Fruit fly (Drosophila melanogaster): ENCODE results near the gene CG9154.

Gene CG9154

DNA sequence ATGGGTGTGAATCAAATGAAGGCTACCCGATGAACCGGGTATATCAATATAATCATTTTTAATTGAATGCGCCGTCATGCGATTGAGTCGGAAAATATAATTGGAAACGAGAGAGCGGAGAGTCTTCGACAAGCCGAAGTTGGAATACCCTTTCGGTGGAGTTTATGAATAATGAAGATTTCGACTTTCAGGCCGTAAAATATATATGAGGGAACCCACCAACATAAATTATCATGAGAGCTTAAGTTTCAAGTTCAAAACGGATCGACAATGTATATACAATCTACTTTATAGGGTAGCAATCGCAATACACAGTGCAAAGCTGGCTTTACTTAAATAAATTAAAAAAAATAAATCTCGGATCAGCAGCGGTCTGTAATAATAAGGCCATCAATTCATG lies 38.6 kb downstream of the CG9154 start (continued):
- no peak for TF ChIP-seq ham (GFP tag; IDR thresholded peaks at IDR 0.05)
- no peak for TF ChIP-seq kah (GFP tag; optimal IDR thresholded peaks at IDR 0.05)
- TF ChIP-seq Med (GFP tag) = peak; percentile 3
- TF ChIP-seq wdn (GFP tag; IDR thresholded peaks at IDR 0.05) = no peak
- TF ChIP-seq emc (GFP tag; optimal IDR thresholded peaks at IDR 0.05) = no peak
- no peak for TF ChIP-seq fd64A (GFP tag; optimal IDR thresholded peaks at IDR 0.05)

DNA sequence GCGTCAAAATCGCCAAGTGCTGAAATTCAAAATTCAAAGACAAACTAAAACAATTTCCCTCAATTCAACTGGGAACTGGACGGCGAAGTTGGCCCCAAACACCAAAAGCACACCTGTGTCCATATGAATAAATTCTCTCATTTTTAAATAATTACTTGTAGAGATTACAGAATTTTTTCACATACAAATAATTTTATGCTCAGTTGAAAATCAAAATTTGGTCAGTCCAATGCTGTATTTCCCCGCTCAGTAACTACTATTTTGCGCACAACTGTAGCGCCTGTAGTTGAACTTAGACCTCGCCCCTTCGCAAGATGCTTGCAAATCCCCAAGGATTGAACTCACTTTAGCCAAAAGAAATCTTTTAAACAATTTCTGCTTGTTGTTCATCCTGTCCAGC lies 41.8 kb downstream of the CG9154 start:
- TF ChIP-seq jigr1 (GFP tag; IDR thresholded peaks at IDR 0.05) = no peak
- TF ChIP-seq Blimp-1 (GFP tag; optimal IDR thresholded peaks at IDR 0.05) = no peak
- no peak for TF ChIP-seq ftz-f1 (GFP tag; optimal IDR thresholded peaks at IDR 0.05)
- no peak for TF ChIP-seq CG1233 (GFP tag; optimal IDR thresholded peaks at IDR 0.05)
- no peak for TF ChIP-seq CG7271 (tag; optimal IDR thresholded peaks at IDR 0.05)
- TF ChIP-seq Nf-YA (GFP tag; IDR thresholded peaks at IDR 0.05) = 0 out of 2 replicates have a peak, but pooled peaks have one; percentile 10
- TF ChIP-seq CG17359 (tag; optimal IDR thresholded peaks at IDR 0.05) = no peak
- TF ChIP-seq en (GFP tag; optimal IDR thresholded peaks at IDR 0.05) = no peak
- no peak for TF ChIP-seq CG15601 (tag; optimal IDR thresholded peaks at IDR 0.05)
- TF ChIP-seq CkIIα-i1 (GFP tag; IDR thresholded peaks at IDR 0.05) = no peak
- TF ChIP-seq klu (GFP tag; IDR thresholded peaks at IDR 0.05) = no peak
- TF ChIP-seq Ada2b (GFP tag; IDR thresholded peaks at IDR 0.05) = peak; percentile 34
- no peak for TF ChIP-seq tio (GFP tag; optimal IDR thresholded peaks at IDR 0.05)
- no peak for TF ChIP-seq Asciz (GFP tag; optimal IDR thresholded peaks at IDR 0.05)
- peak; percentile 42; the same call in 1 of the 2 replicates for TF ChIP-seq lmd (GFP tag; IDR thresholded peaks at IDR 0.05)
- peak; percentile 23 for TF ChIP-seq CG12391 (tag; optimal IDR thresholded peaks at IDR 0.05)
- TF ChIP-seq HHEX (GFP tag; optimal IDR thresholded peaks at IDR 0.05) = no peak
- TF ChIP-seq CG2120 (GFP tag; optimal IDR thresholded peaks at IDR 0.05) = peak; percentile 25
- no peak for TF ChIP-seq CG5953 (GFP tag; IDR thresholded peaks at IDR 0.05)
- no peak for TF ChIP-seq nmo (GFP tag; optimal IDR thresholded peaks at IDR 0.05)
- no peak for TF ChIP-seq CG2199 (GFP tag; IDR thresholded peaks at IDR 0.05)
- TF ChIP-seq da (GFP tag; optimal IDR thresholded peaks at IDR 0.05) = no peak
- no peak for TF ChIP-seq Trl (optimal IDR thresholded peaks at IDR 0.05)
- no peak for TF ChIP-seq Trl (GFP tag; optimal IDR thresholded peaks at IDR 0.05)
- no peak for TF ChIP-seq Pdp1 (GFP tag; optimal IDR thresholded peaks at IDR 0.05)
- TF ChIP-seq ap (GFP tag; IDR thresholded peaks at IDR 0.05) = no peak
- TF ChIP-seq nau (GFP tag; optimal IDR thresholded peaks at IDR 0.05) = no peak
- peak; percentile 73 for TF ChIP-seq ci (GFP tag; IDR thresholded peaks at IDR 0.05)
- peak; percentile 9 for TF ChIP-seq CG8944 (GFP tag; optimal IDR thresholded peaks at IDR 0.05)
- no peak for TF ChIP-seq seq (GFP tag; IDR thresholded peaks at IDR 0.05)
- TF ChIP-seq CG33213 (GFP tag; optimal IDR thresholded peaks at IDR 0.05) = no peak
- peak; percentile 10 for TF ChIP-seq unpg (GFP tag; optimal IDR thresholded peaks at IDR 0.05)
- no peak for TF ChIP-seq CG10543 (GFP tag; optimal IDR thresholded peaks at IDR 0.05)
- TF ChIP-seq Kr (GFP tag; optimal IDR thresholded peaks at IDR 0.05) = no peak
- no peak for TF ChIP-seq Fer3 (tag; optimal IDR thresholded peaks at IDR 0.05)
- no peak for TF ChIP-seq MTF-1 (GFP tag; optimal IDR thresholded peaks at IDR 0.05; ENCODE audit: borderline replicate concordance)
- no peak for TF ChIP-seq Usf (GFP tag; optimal IDR thresholded peaks at IDR 0.05)
- no peak for TF ChIP-seq Awh (GFP tag; IDR thresholded peaks at IDR 0.05)
- peak in 1 of 2 experiments; percentile 36 for TF ChIP-seq bsh (GFP tag; optimal IDR thresholded peaks at IDR 0.05)
- TF ChIP-seq Mes4 (GFP tag; optimal IDR thresholded peaks at IDR 0.05) = no peak
- no peak for TF ChIP-seq C15 (GFP tag; IDR thresholded peaks at IDR 0.05)
- TF ChIP-seq row (GFP tag; IDR thresholded peaks at IDR 0.05) = peak; percentile 61
- no peak for TF ChIP-seq CG14710 (tag; optimal IDR thresholded peaks at IDR 0.05)
- peak; percentile 27 for TF ChIP-seq CG7839 (tag; optimal IDR thresholded peaks at IDR 0.05)
- TF ChIP-seq zfh2 (GFP tag; optimal IDR thresholded peaks at IDR 0.05) = no peak
